Worm (Caenorhabditis elegans): ENCODE results near the gene ZK1055.7.
A peak's percentile ranks its signal among the peaks of the same experiment; 100 is the strongest.

Gene ZK1055.7

ce11 chrV:6559585-6559984, 45.6 kb downstream of the ZK1055.7 start (continued):
- TF ChIP-seq ceh-58 (GFP tag; IDR thresholded peaks at IDR 0.05) (no peak), T26A5.8 (tag; optimal IDR thresholded peaks at IDR 0.05) (peak; percentile 45), Y95B8A.8 (GFP tag; IDR thresholded peaks at IDR 0.05) (0 out of 2 replicates have a peak, but pooled peaks have one; percentile 37), Y67H2A.10 (GFP tag; conservative IDR thresholded peaks at IDR 0.05) (0 out of 2 replicates have a peak, but pooled peaks have one; percentile 19), somi-1 (GFP tag; optimal IDR thresholded peaks at IDR 0.05) (peak; percentile 49), ceh-27 (GFP tag; optimal IDR thresholded peaks at IDR 0.05) (no peak), rcor-1 (GFP tag; IDR thresholded peaks at IDR 0.05) (no peak), lir-1 (GFP tag; conservative IDR thresholded peaks at IDR 0.05) (no peak), madf-6 (GFP tag; IDR thresholded peaks at IDR 0.05) (no peak; the same call in 1 of the 2 replicates), F23B12.7 (tag; optimal IDR thresholded peaks at IDR 0.05; ENCODE audit: insufficient read depth) (peak; percentile 57), ztf-25 (GFP tag; IDR thresholded peaks at IDR 0.05) (peak; percentile 78; the same call in 1 of the 2 replicates), nhr-80 (tag; optimal IDR thresholded peaks at IDR 0.05) (peak; percentile 42), rec-8 (tag; optimal IDR thresholded peaks at IDR 0.05) (peak; percentile 69 to 81), F52B5.7 (tag; optimal IDR thresholded peaks at IDR 0.05) (no peak), B0019.2 (GFP tag; conservative IDR thresholded peaks at IDR 0.05) (peak; percentile 25; the same call in 1 of the 2 replicates), ztf-28 (GFP tag; IDR thresholded peaks at IDR 0.05) (no peak), nfya-2 (GFP tag; IDR thresholded peaks at IDR 0.05) (no peak), mel-28 (tag; optimal IDR thresholded peaks at IDR 0.05; ENCODE audit: borderline replicate concordance) (no peak), nhr-179 (tag; optimal IDR thresholded peaks at IDR 0.05) (no peak), ztf-26 (tag; optimal IDR thresholded peaks at IDR 0.05) (peak; percentile 24), hrde-1 (tag; optimal IDR thresholded peaks at IDR 0.05; ENCODE audit: borderline replicate concordance) (peak; percentile 70), akir-1 (GFP tag; optimal IDR thresholded peaks at IDR 0.05) (no peak), pha-4 (tag; optimal IDR thresholded peaks at IDR 0.05) (no peak), F22D6.2 (tag; optimal IDR thresholded peaks at IDR 0.05) (no peak), snpc-1.3 (tag; optimal IDR thresholded peaks at IDR 0.05; ENCODE audit: insufficient read depth) (peak; percentile 73), Y79H2A.3 (GFP tag; conservative IDR thresholded peaks at IDR 0.05) (no peak), aptf-3 (GFP tag; IDR thresholded peaks at IDR 0.05) (no peak; the same call in 1 of the 2 replicates), F57A8.1 (GFP tag; optimal IDR thresholded peaks at IDR 0.05) (peak; percentile 66), ceh-100 (GFP tag; IDR thresholded peaks at IDR 0.05) (peak; percentile 49; the same call in 1 of the 2 replicates)

ce11 chrV:6559105-6559504, 46.1 kb downstream of the ZK1055.7 start, which contains the start of gene spp-26:
Gene spp-26 (minus strand): TSS chrV:6559205.
- TF ChIP-seq unc-62 (GFP tag; optimal IDR thresholded peaks at IDR 0.05) (no peak), hsf-1 (GFP tag; IDR thresholded peaks at IDR 0.05) (no peak), let-526 (GFP tag; IDR thresholded peaks at IDR 0.05) (no peak), let-607 (tag; optimal IDR thresholded peaks at IDR 0.05) (no peak), rec-8 (tag; optimal IDR thresholded peaks at IDR 0.05) (no peak), lsl-1 (GFP tag; optimal IDR thresholded peaks at IDR 0.05) (no peak), F23B12.7 (tag; optimal IDR thresholded peaks at IDR 0.05; ENCODE audit: insufficient read depth) (no peak), nhr-90 (tag; optimal IDR thresholded peaks at IDR 0.05) (no peak), ceh-40 (GFP tag; IDR thresholded peaks at IDR 0.05) (no peak), hrde-1 (tag; optimal IDR thresholded peaks at IDR 0.05; ENCODE audit: borderline replicate concordance) (no peak), zim-3 (tag; optimal IDR thresholded peaks at IDR 0.05) (no peak), egl-18 (GFP tag; IDR thresholded peaks at IDR 0.05) (no peak), F57C9.4 (tag; optimal IDR thresholded peaks at IDR 0.05) (no peak), lin-26 (GFP tag; IDR thresholded peaks at IDR 0.05) (no peak), ceh-91 (GFP tag; IDR thresholded peaks at IDR 0.05) (no peak), nhr-27 (tag; optimal IDR thresholded peaks at IDR 0.05) (no peak), mes-4 (tag; optimal IDR thresholded peaks at IDR 0.05) (no peak), K12H6.12 (tag; optimal IDR thresholded peaks at IDR 0.05) (no peak), C17E4.6 (GFP tag; IDR thresholded peaks at IDR 0.05) (no peak)

Data from whole organism, young adult.